Fruit fly (Drosophila melanogaster) whole organism, embryonic: ENCODE data around the gene CG14088.

Experiments used
- Aef1 ChIP-seq: fragments of 200-800 bp; sonication (Bioruptor generic); IDR thresholded peaks from 3 replicates; pipeline ENCODE4 v1.3.6; 2022; ENCODE audit warnings: missing biosample characterization, missing genetic modification characterization
- CG10147 ChIP-seq: fragments of 200-800 bp; sonication (Bioruptor generic); optimal IDR thresholded peaks from 2 replicates; lab custom pipeline; 2019; ENCODE audit warnings: missing biosample characterization, mild to moderate bottlenecking, missing genetic modification characterization, moderate library complexity
- CG11247 ChIP-seq: fragments of 200-800 bp; sonication (Bioruptor generic); IDR thresholded peaks from 2 replicates; pipeline ENCODE4 v1.3.6; 2022; ENCODE audit warnings: missing biosample characterization, missing genetic modification characterization
- CG11398 ChIP-seq: fragments of 200-800 bp; sonication (Bioruptor generic); optimal IDR thresholded peaks from 2 replicates; lab custom pipeline; 2016; ENCODE audit warnings: missing biosample characterization, missing genetic modification characterization
- CG12744 ChIP-seq: fragments of 200-800 bp; sonication (Bioruptor generic); optimal IDR thresholded peaks from 2 replicates; lab custom pipeline; 2016; ENCODE audit warnings: missing biosample characterization, missing genetic modification characterization
- CG17912 ChIP-seq: fragments of 200-800 bp; sonication (Bioruptor generic); optimal IDR thresholded peaks from 2 replicates; lab custom pipeline; 2018; ENCODE audit warnings: missing biosample characterization, mild to moderate bottlenecking, missing genetic modification characterization
- CG1792 ChIP-seq: fragments of 200-800 bp; sonication (Bioruptor generic); optimal IDR thresholded peaks from 2 replicates; lab custom pipeline; 2016; ENCODE audit warnings: missing biosample characterization, missing genetic modification characterization
- CG30020 ChIP-seq: fragments of 200-800 bp; optimal IDR thresholded peaks from 2 replicates; lab custom pipeline; 2019; ENCODE audit warnings: missing biosample characterization, mild to moderate bottlenecking, missing genetic modification characterization, moderate library complexity
- CG30403 ChIP-seq: fragments of 200-800 bp; sonication (Bioruptor generic); optimal IDR thresholded peaks from 3 replicates; lab custom pipeline; 2016; ENCODE audit warnings: missing biosample characterization, missing genetic modification characterization
- CG34422 ChIP-seq: fragments of 200-800 bp; sonication (Bioruptor generic); IDR thresholded peaks from 3 replicates; pipeline ENCODE4 v1.3.6; 2022; ENCODE audit warnings: missing biosample characterization, missing genetic modification characterization
- CG4404 ChIP-seq: fragments of 200-800 bp; sonication (Bioruptor generic); IDR thresholded peaks from 2 replicates; pipeline ENCODE4 v1.3.6; 2022; ENCODE audit warnings: missing biosample characterization, missing genetic modification characterization
- CG4854 ChIP-seq: fragments of 200-800 bp; sonication (Bioruptor generic); optimal IDR thresholded peaks from 2 replicates; lab custom pipeline; 2016; ENCODE audit warnings: missing biosample characterization, missing genetic modification characterization, inconsistent platforms
- CG8478 ChIP-seq: fragments of >200 bp; optimal IDR thresholded peaks from 2 replicates; lab custom pipeline; 2018
- CG8924 ChIP-seq: fragments of 200-800 bp; optimal IDR thresholded peaks from 3 replicates; lab custom pipeline; 2019; ENCODE audit warnings: missing biosample characterization, mild to moderate bottlenecking, missing genetic modification characterization, moderate library complexity
- CG9932 ChIP-seq: fragments of 200-800 bp; sonication (Bioruptor generic); IDR thresholded peaks from 2 replicates; pipeline ENCODE4 v1.3.6; 2022; ENCODE audit warnings: missing biosample characterization, missing genetic modification characterization
- CHES-1-like ChIP-seq: fragments of 200-800 bp; sonication (Bioruptor generic); optimal IDR thresholded peaks from 2 replicates; lab custom pipeline; 2016; ENCODE audit warnings: missing biosample characterization, missing genetic modification characterization
- CTCF ChIP-seq: fragments of 200-800 bp; sonication (Bioruptor generic); optimal IDR thresholded peaks from 2 replicates; lab custom pipeline; 2017; ENCODE audit warnings: missing biosample characterization, mild to moderate bottlenecking, missing genetic modification characterization, moderate library complexity
- Dek ChIP-seq: fragments of 200-800 bp; sonication (Bioruptor generic); optimal IDR thresholded peaks from 3 replicates; lab custom pipeline; 2019; ENCODE audit warnings: missing biosample characterization, mild to moderate bottlenecking, missing genetic modification characterization, moderate library complexity
- Ets97D ChIP-seq: fragments of 200-800 bp; sonication (Bioruptor generic); optimal IDR thresholded peaks from 3 replicates; lab custom pipeline; 2016; ENCODE audit warnings: missing biosample characterization, missing genetic modification characterization
- GATAe ChIP-seq: fragments of 200-800 bp; sonication (Bioruptor generic); conservative IDR thresholded peaks from 2 replicates; pipeline ENCODE4 v1.3.6; 2022; ENCODE audit warnings: missing biosample characterization, missing genetic modification characterization
- HLH4C ChIP-seq: fragments of 200-800 bp; sonication (Bioruptor generic); IDR thresholded peaks from 3 replicates; pipeline ENCODE4 v1.3.6; 2022; ENCODE audit warnings: missing biosample characterization, missing genetic modification characterization; ENCODE audit not compliant: partially characterized antibody
- Hr3 ChIP-seq: fragments of 200-800 bp; sonication (Bioruptor generic); optimal IDR thresholded peaks from 3 replicates; lab custom pipeline; 2016; ENCODE audit warnings: missing biosample characterization, missing genetic modification characterization
- Mrtf ChIP-seq: fragments of 200-800 bp; sonication (Bioruptor generic); IDR thresholded peaks from 3 replicates; pipeline ENCODE4 v1.3.6; 2022; ENCODE audit warnings: missing biosample characterization, missing genetic modification characterization
- Oli ChIP-seq: fragments of 200-800 bp; sonication (Bioruptor generic); optimal IDR thresholded peaks from 2 replicates; lab custom pipeline; 2018; ENCODE audit warnings: missing biosample characterization, mild to moderate bottlenecking, missing genetic modification characterization, moderate library complexity
- ab ChIP-seq: fragments of 200-800 bp; sonication (Bioruptor generic); optimal IDR thresholded peaks from 2 replicates; lab custom pipeline; 2016; ENCODE audit warnings: missing biosample characterization, missing genetic modification characterization
- al ChIP-seq: fragments of 200-800 bp; sonication (Bioruptor generic); IDR thresholded peaks from 2 replicates; pipeline ENCODE4 v1.3.6; 2022; ENCODE audit warnings: missing biosample characterization, missing genetic modification characterization
- crp ChIP-seq, 2 experiments: fragments of 200-800 bp; sonication (Bioruptor generic); optimal IDR thresholded peaks; 2 replicates in 1 of 2; 3 replicates in 1 of 2; lab custom pipeline; 2017; ENCODE audit warnings: missing biosample characterization in 2 of 2, missing genetic modification characterization in 2 of 2, mild to moderate bottlenecking in 1 of 2, moderate library complexity in 1 of 2
- dysf ChIP-seq: fragments of 200-800 bp; sonication (Bioruptor generic); IDR thresholded peaks from 3 replicates; pipeline ENCODE4 v1.3.6; 2022; ENCODE audit warnings: missing biosample characterization, missing genetic modification characterization
- exex ChIP-seq: fragments of 200-800 bp; sonication (Bioruptor generic); optimal IDR thresholded peaks from 4 replicates; lab custom pipeline; 2018; ENCODE audit warnings: missing biosample characterization, mild to moderate bottlenecking, missing genetic modification characterization, moderate library complexity
- gro ChIP-seq: fragments of 200-800 bp; sonication (Bioruptor generic); optimal IDR thresholded peaks from 2 replicates; lab custom pipeline; 2016; ENCODE audit warnings: missing biosample characterization, missing genetic modification characterization
- ind ChIP-seq: fragments of 200-800 bp; sonication (Bioruptor generic); optimal IDR thresholded peaks from 3 replicates; lab custom pipeline; 2016; ENCODE audit warnings: missing biosample characterization, missing genetic modification characterization
- insv ChIP-seq, 2 experiments: fragments of 200-800 bp; sonication (Bioruptor generic); optimal IDR thresholded peaks; 3 replicates each; lab custom pipeline; 2016 to 2018; ENCODE audit warnings: missing biosample characterization in 2 of 2, missing genetic modification characterization in 2 of 2
- ken ChIP-seq: fragments of 200-800 bp; sonication (Bioruptor generic); IDR thresholded peaks from 3 replicates; pipeline ENCODE4 v1.3.6; 2022; ENCODE audit warnings: missing biosample characterization, missing genetic modification characterization
- klu ChIP-seq: fragments of 200-800 bp; sonication (Bioruptor generic); IDR thresholded peaks from 2 replicates; pipeline ENCODE4 v1.3.6; 2022; ENCODE audit warnings: missing biosample characterization, missing genetic modification characterization
- lola ChIP-seq, 3 experiments: fragments of >200 bp in 2 of 3; fragments of 200-800 bp in 1 of 3; sonication (Bioruptor generic) in 1 of 3; optimal IDR thresholded peaks; 2 replicates each; lab custom pipeline; 2017 to 2019; ENCODE audit warnings: missing biosample characterization in 3 of 3, missing genetic modification characterization in 3 of 3, mild to moderate bottlenecking in 1 of 3, moderate library complexity in 1 of 3
- maf-S ChIP-seq: fragments of 200-800 bp; sonication (Bioruptor generic); optimal IDR thresholded peaks from 2 replicates; lab custom pipeline; 2016; ENCODE audit warnings: missing biosample characterization, missing genetic modification characterization
- nmo ChIP-seq: fragments of 200-800 bp; sonication (Bioruptor generic); optimal IDR thresholded peaks from 2 replicates; lab custom pipeline; 2018; ENCODE audit warnings: missing biosample characterization, mild to moderate bottlenecking, missing genetic modification characterization, moderate library complexity
- odd ChIP-seq: fragments of 200-800 bp; sonication (Bioruptor generic); optimal IDR thresholded peaks from 2 replicates; lab custom pipeline; 2017; ENCODE audit warnings: missing biosample characterization, mild to moderate bottlenecking, missing genetic modification characterization
- onecut ChIP-seq: fragments of 200-800 bp; sonication (Bioruptor generic); IDR thresholded peaks from 2 replicates; pipeline ENCODE4 v1.3.6; 2022; ENCODE audit warnings: missing biosample characterization, missing genetic modification characterization
- otp ChIP-seq: fragments of 200-800 bp; sonication (Bioruptor generic); IDR thresholded peaks from 3 replicates; pipeline ENCODE4, ENCODE4 v1.3.6; 2022; ENCODE audit warnings: missing biosample characterization, missing genetic modification characterization
- pb ChIP-seq: fragments of 200-800 bp; sonication (Bioruptor generic); optimal IDR thresholded peaks from 3 replicates; lab custom pipeline; 2016; ENCODE audit warnings: missing biosample characterization, missing genetic modification characterization
- pum ChIP-seq: fragments of 200-800 bp; sonication (Bioruptor generic); optimal IDR thresholded peaks from 2 replicates; lab custom pipeline; 2016; ENCODE audit warnings: missing biosample characterization, missing genetic modification characterization
- pzg ChIP-seq: fragments of 200-800 bp; sonication (Bioruptor generic); optimal IDR thresholded peaks from 3 replicates; lab custom pipeline; 2018; ENCODE audit warnings: missing biosample characterization, mild to moderate bottlenecking, missing genetic modification characterization, moderate library complexity
- salm ChIP-seq: fragments of 200-800 bp; sonication (Bioruptor generic); optimal IDR thresholded peaks from 2 replicates; lab custom pipeline; 2018; ENCODE audit warnings: missing biosample characterization, mild to moderate bottlenecking, missing genetic modification characterization
- schlank ChIP-seq: fragments of 200-800 bp; sonication (Bioruptor generic); optimal IDR thresholded peaks from 2 replicates; lab custom pipeline; 2018; ENCODE audit warnings: missing biosample characterization, mild to moderate bottlenecking, missing genetic modification characterization
- sob ChIP-seq: fragments of 200-800 bp; sonication (Bioruptor generic); IDR thresholded peaks from 2 replicates; pipeline ENCODE4 v1.3.6; 2022; ENCODE audit warnings: missing biosample characterization, missing genetic modification characterization
- stc ChIP-seq: fragments of 200-800 bp; sonication (Bioruptor generic); IDR thresholded peaks from 2 replicates; pipeline ENCODE4 v1.3.6; 2022; ENCODE audit warnings: missing biosample characterization, missing genetic modification characterization
- stwl ChIP-seq: fragments of 200-800 bp; sonication (Bioruptor generic); optimal IDR thresholded peaks from 3 replicates; lab custom pipeline; 2018; ENCODE audit warnings: missing biosample characterization, mild to moderate bottlenecking, missing genetic modification characterization, moderate library complexity
- unc-4 ChIP-seq: fragments of 200-800 bp; sonication (Bioruptor generic); IDR thresholded peaks from 2 replicates; pipeline ENCODE4 v1.3.6; 2022; ENCODE audit warnings: missing biosample characterization, missing genetic modification characterization; ENCODE audit not compliant: partially characterized antibody
- yki ChIP-seq: fragments of >200 bp; optimal IDR thresholded peaks from 3 replicates; lab custom pipeline; 2018

Gene CG14088

dm6 chr3L:19254715-19255428, 15.6 kb downstream of the CG14088 start, which contains the start of the genes mRpL21 and rept (continued):
- peak; percentile 32 for TF ChIP-seq CG1792 (GFP tag; lab: Kevin White, UChicago)
- 0 out of 3 replicates have a peak, but pooled peaks have one; percentile 13 for TF ChIP-seq Aef1 (GFP tag; lab: Robert Waterston, UW)
- peak; percentile 32; the same call in 1 of the 3 replicates for TF ChIP-seq Mrtf (GFP tag; lab: Robert Waterston, UW)
- TF ChIP-seq sob (GFP tag; lab: Robert Waterston, UW) = peak; percentile 60
- TF ChIP-seq yki (lab: Kevin White, UChicago) = no peak
- peak; percentile 50 for TF ChIP-seq maf-S (GFP tag; lab: Kevin White, UChicago)
- TF ChIP-seq unc-4 (GFP tag; lab: Robert Waterston, UW) = no peak
- TF ChIP-seq schlank (tag; lab: Kevin White, UChicago) = peak; percentile 13
- TF ChIP-seq gro (GFP tag; lab: Kevin White, UChicago) = peak; percentile 58
- TF ChIP-seq GATAe = no peak
- TF ChIP-seq CG9932 (GFP tag; lab: Robert Waterston, UW) = peak; percentile 74
- TF ChIP-seq exex (tag; lab: Kevin White, UChicago) = peak; percentile 8
- TF ChIP-seq crp (GFP tag; optimal IDR thresholded peaks at IDR 0.05; lab: Kevin White, UChicago) = peak; percentile 81 to 94
- TF ChIP-seq otp = no peak
- TF ChIP-seq CG4404 = no peak
- TF ChIP-seq CG12744 = peak; percentile 65
- TF ChIP-seq dysf = peak; percentile 45; the same call in 2 of the 3 replicates
- peak; percentile 24 for TF ChIP-seq pb (GFP tag; lab: Kevin White, UChicago)
- TF ChIP-seq lola (GFP tag; optimal IDR thresholded peaks at IDR 0.05; lab: Kevin White, UChicago) = peak in 1 of 3 experiments; percentile 35
- peak; percentile 79 for TF ChIP-seq CHES-1-like (GFP tag; lab: Kevin White, UChicago)
- 0 out of 2 replicates have a peak, but pooled peaks have one; percentile 31 for TF ChIP-seq CG11247 (GFP tag; lab: Robert Waterston, UW)
- peak; percentile 22 for TF ChIP-seq pum
- TF ChIP-seq CG4854 (GFP tag; lab: Kevin White, UChicago) = peak; percentile 54
- no peak for TF ChIP-seq ab (GFP tag; lab: Kevin White, UChicago)
- peak; percentile 57 for TF ChIP-seq ind
- TF ChIP-seq CG17912 (GFP tag; lab: Kevin White, UChicago) = no peak
- peak; percentile 16; the same call in 1 of the 2 replicates for TF ChIP-seq klu
- TF ChIP-seq HLH4C (GFP tag; lab: Robert Waterston, UW) = no peak
- peak; percentile 59 for TF ChIP-seq Hr3 (GFP tag; lab: Kevin White, UChicago)
- TF ChIP-seq salm (tag; lab: Kevin White, UChicago) = no peak
- TF ChIP-seq ken (GFP tag; lab: Robert Waterston, UW) = peak; percentile 54; the same call in 1 of the 3 replicates
- TF ChIP-seq insv (GFP tag; optimal IDR thresholded peaks at IDR 0.05; lab: Kevin White, UChicago) = peak in 1 of 2 experiments; percentile 50
- no peak for TF ChIP-seq CTCF
- peak; percentile 53 for TF ChIP-seq CG30020 (tag; lab: Kevin White, UChicago)
- TF ChIP-seq stwl (tag; lab: Kevin White, UChicago) = peak; percentile 34
- TF ChIP-seq CG8924 (tag; lab: Kevin White, UChicago) = peak; percentile 42
- TF ChIP-seq al = peak; percentile 26; the same call in 1 of the 2 replicates
- peak; percentile 70 for TF ChIP-seq pzg (GFP tag; lab: Kevin White, UChicago)
- peak; percentile 16 for TF ChIP-seq CG11398 (GFP tag; lab: Kevin White, UChicago)
- 0 out of 2 replicates have a peak, but pooled peaks have one; percentile 15 for TF ChIP-seq onecut (GFP tag; lab: Robert Waterston, UW)
- peak; percentile 11 for TF ChIP-seq Dek (tag; lab: Kevin White, UChicago)
- peak; percentile 79 for TF ChIP-seq CG30403 (GFP tag; lab: Kevin White, UChicago)
- peak; percentile 70 for TF ChIP-seq nmo (GFP tag; lab: Kevin White, UChicago)
- TF ChIP-seq Ets97D = peak; percentile 62
- peak; percentile 10 for TF ChIP-seq Oli (tag; lab: Kevin White, UChicago)
- TF ChIP-seq odd = peak; percentile 50
- TF ChIP-seq CG10147 = peak; percentile 42
- peak; percentile 26 for TF ChIP-seq CG8478 (lab: Kevin White, UChicago)
- 0 out of 2 replicates have a peak, but pooled peaks have one; percentile 6 for TF ChIP-seq stc (GFP tag; lab: Robert Waterston, UW)
- TF ChIP-seq CG34422 (GFP tag; lab: Robert Waterston, UW) = peak; percentile 59; the same call in 1 of the 3 replicates
